Worm (Caenorhabditis elegans) whole organism, L2 larva: ENCODE results near the gene cul-2.

ENCODE experiments used
- C34F6.9 ChIP-seq: fragments of 150-350 bp; optimal IDR thresholded peaks from 2 replicates; lab custom pipeline; 2014; ENCODE audit warnings: missing biosample characterization, missing genetic modification characterization
- F13H6.1 ChIP-seq: sonication (generic microtip); optimal IDR thresholded peaks from 2 replicates; lab custom pipeline; 2016; ENCODE audit warnings: missing genetic modification characterization, missing compliant biosample characterization
- R02D3.7 ChIP-seq: fragments of 150-350 bp; optimal IDR thresholded peaks from 2 replicates; lab custom pipeline; 2014; ENCODE audit warnings: missing biosample characterization, missing genetic modification characterization
- Y55F3AM.14 ChIP-seq: fragments of 200-800 bp; sonication (Bioruptor generic); optimal IDR thresholded peaks from 2 replicates; lab custom pipeline; 2018; ENCODE audit warnings: mild to moderate bottlenecking, missing genetic modification characterization, missing compliant biosample characterization
- alr-1 ChIP-seq: fragments of 150-350 bp; optimal IDR thresholded peaks from 2 replicates; lab custom pipeline; 2014; ENCODE audit warnings: missing biosample characterization, missing genetic modification characterization
- aly-2 ChIP-seq: fragments of 150-350 bp; optimal IDR thresholded peaks from 2 replicates; lab custom pipeline; 2014; ENCODE audit warnings: missing biosample characterization, missing genetic modification characterization
- ama-1 ChIP-seq: fragments of 150-350 bp; optimal IDR thresholded peaks from 2 replicates; lab custom pipeline; 2018; ENCODE audit warnings: inconsistent platforms
- blmp-1 ChIP-seq: sonication (generic microtip); optimal IDR thresholded peaks from 2 replicates; lab custom pipeline; 2017; ENCODE audit warnings: missing genetic modification characterization, mild to moderate bottlenecking, missing compliant biosample characterization, antibody characterized with exemption, moderate library complexity; ENCODE audit not compliant: insufficient read depth
- ceh-16 ChIP-seq: fragments of 150-350 bp; optimal IDR thresholded peaks from 2 replicates; lab custom pipeline; 2014; ENCODE audit warnings: missing biosample characterization, missing genetic modification characterization
- ceh-82 ChIP-seq: fragments of 150-350 bp; optimal IDR thresholded peaks from 2 replicates; lab custom pipeline; 2014; ENCODE audit warnings: missing biosample characterization, missing genetic modification characterization
- crh-2 ChIP-seq: sonication (generic microtip); optimal IDR thresholded peaks from 2 replicates; lab custom pipeline; 2017; ENCODE audit warnings: missing biosample characterization, missing genetic modification characterization
- dmd-4 ChIP-seq: sonication (generic microtip); optimal IDR thresholded peaks from 2 replicates; lab custom pipeline; 2017; ENCODE audit warnings: missing biosample characterization, missing genetic modification characterization
- egl-27 ChIP-seq: sonication (generic microtip); optimal IDR thresholded peaks from 3 replicates; lab custom pipeline; 2017; ENCODE audit warnings: missing biosample characterization, missing genetic modification reagents, missing genetic modification characterization
- elt-1 ChIP-seq: fragments of 150-350 bp; optimal IDR thresholded peaks from 2 replicates; lab custom pipeline; 2014; ENCODE audit warnings: missing biosample characterization, missing genetic modification characterization
- elt-3 ChIP-seq: sonication (generic microtip); optimal IDR thresholded peaks from 2 replicates; lab custom pipeline; 2017; ENCODE audit warnings: missing biosample characterization, missing genetic modification characterization
- fos-1 ChIP-seq: fragments of 150-350 bp; optimal IDR thresholded peaks from 2 replicates; lab custom pipeline; 2014; ENCODE audit warnings: missing biosample characterization, missing genetic modification characterization
- gmeb-1 ChIP-seq: fragments of 150-350 bp; optimal IDR thresholded peaks from 2 replicates; lab custom pipeline; 2014; ENCODE audit warnings: missing biosample characterization, missing genetic modification characterization
- lin-11 ChIP-seq: fragments of 150-350 bp; sonication (generic microtip); optimal IDR thresholded peaks from 2 replicates; lab custom pipeline; 2014; ENCODE audit warnings: missing biosample characterization, missing genetic modification characterization, inconsistent platforms, mixed read lengths
- lin-13 ChIP-seq: fragments of 150-350 bp; optimal IDR thresholded peaks from 2 replicates; lab custom pipeline; 2014; ENCODE audit warnings: missing biosample characterization, missing genetic modification reagents, missing genetic modification characterization
- lin-39 ChIP-seq: fragments of 150-350 bp; optimal IDR thresholded peaks from 2 replicates; lab custom pipeline; 2014; ENCODE audit warnings: missing biosample characterization, missing genetic modification reagents, missing genetic modification characterization
- lsy-2 ChIP-seq, 2 experiments: fragments of 150-350 bp in 1 of 2; sonication (generic microtip) in 1 of 2; optimal IDR thresholded peaks; 2 replicates each; lab custom pipeline; 2014 to 2017; ENCODE audit warnings: missing biosample characterization in 2 of 2, missing genetic modification characterization in 2 of 2
- mab-5 ChIP-seq: fragments of 150-350 bp; optimal IDR thresholded peaks from 2 replicates; lab custom pipeline; 2014; ENCODE audit warnings: missing biosample characterization, missing genetic modification characterization
- mbf-1 ChIP-seq: sonication (generic microtip); optimal IDR thresholded peaks from 2 replicates; lab custom pipeline; 2017; ENCODE audit warnings: missing biosample characterization, missing genetic modification characterization
- mdl-1 ChIP-seq, 2 experiments: fragments of 150-350 bp in 1 of 2; sonication (generic microtip) in 1 of 2; optimal IDR thresholded peaks; 2 replicates each; lab custom pipeline; 2017; ENCODE audit warnings: missing biosample characterization in 2 of 2, missing genetic modification characterization in 2 of 2
- nhr-10 ChIP-seq: sonication (generic microtip); optimal IDR thresholded peaks from 2 replicates; lab custom pipeline; 2017; ENCODE audit warnings: missing biosample characterization, missing genetic modification characterization
- nhr-11 ChIP-seq: fragments of 150-350 bp; optimal IDR thresholded peaks from 2 replicates; lab custom pipeline; 2014; ENCODE audit warnings: missing biosample characterization, missing genetic modification characterization
- nhr-12 ChIP-seq: fragments of 150-350 bp; optimal IDR thresholded peaks from 2 replicates; lab custom pipeline; 2014; ENCODE audit warnings: missing biosample characterization, missing genetic modification characterization
- nhr-129 ChIP-seq: fragments of 150-350 bp; optimal IDR thresholded peaks from 2 replicates; lab custom pipeline; 2014; ENCODE audit warnings: missing biosample characterization, missing genetic modification characterization
- nhr-21 ChIP-seq: fragments of 150-350 bp; optimal IDR thresholded peaks from 2 replicates; lab custom pipeline; 2014; ENCODE audit warnings: missing biosample characterization, missing genetic modification characterization
- nhr-23 ChIP-seq: fragments of 150-350 bp; optimal IDR thresholded peaks from 2 replicates; lab custom pipeline; 2014; ENCODE audit warnings: missing biosample characterization, missing genetic modification reagents, missing genetic modification characterization
- nhr-237 ChIP-seq: fragments of 150-350 bp; optimal IDR thresholded peaks from 2 replicates; lab custom pipeline; 2014; ENCODE audit warnings: missing biosample characterization, missing genetic modification characterization
- nhr-25 ChIP-seq: fragments of 150-350 bp; sonication (generic microtip); optimal IDR thresholded peaks from 3 replicates; lab custom pipeline; 2014; ENCODE audit warnings: missing biosample characterization, missing genetic modification characterization
- nhr-6 ChIP-seq: fragments of 150-350 bp; optimal IDR thresholded peaks from 2 replicates; lab custom pipeline; 2014; ENCODE audit warnings: missing biosample characterization, missing genetic modification characterization
- nhr-77 ChIP-seq: fragments of 150-350 bp; optimal IDR thresholded peaks from 2 replicates; lab custom pipeline; 2014; ENCODE audit warnings: missing biosample characterization, missing genetic modification characterization
- peb-1 ChIP-seq: fragments of 150-350 bp; optimal IDR thresholded peaks from 2 replicates; lab custom pipeline; 2014; ENCODE audit warnings: missing biosample characterization, missing genetic modification characterization
- sem-4 ChIP-seq: fragments of 150-350 bp; optimal IDR thresholded peaks from 2 replicates; lab custom pipeline; 2014; ENCODE audit warnings: missing biosample characterization, missing genetic modification reagents, missing genetic modification characterization
- skn-1 ChIP-seq: sonication (generic microtip); optimal IDR thresholded peaks from 2 replicates; lab custom pipeline; 2017; ENCODE audit warnings: missing biosample characterization, missing genetic modification characterization
- sma-3 ChIP-seq: sonication (generic microtip); optimal IDR thresholded peaks from 2 replicates; lab custom pipeline; 2016; ENCODE audit warnings: missing genetic modification reagents, missing genetic modification characterization, missing compliant biosample characterization
- sma-9 ChIP-seq, 2 experiments: fragments of 150-350 bp in 1 of 2; sonication (generic microtip) in 1 of 2; optimal IDR thresholded peaks; 2 replicates each; lab custom pipeline; 2014 to 2016; ENCODE audit warnings: missing genetic modification characterization in 2 of 2, mild to moderate bottlenecking in 1 of 2, missing biosample characterization in 1 of 2, missing compliant biosample characterization in 1 of 2, missing genetic modification reagents in 1 of 2, moderate library complexity in 1 of 2
- snpc-4 ChIP-seq: fragments of 150-350 bp; optimal IDR thresholded peaks from 2 replicates; lab custom pipeline; 2014; ENCODE audit warnings: missing biosample characterization, missing genetic modification characterization
- unc-39 ChIP-seq: fragments of 150-350 bp; optimal IDR thresholded peaks from 2 replicates; lab custom pipeline; 2014; ENCODE audit warnings: missing biosample characterization, missing genetic modification characterization
- unc-55 ChIP-seq: fragments of 150-350 bp; sonication (generic microtip); optimal IDR thresholded peaks from 3 replicates; lab custom pipeline; 2014; ENCODE audit warnings: missing biosample characterization, missing genetic modification reagents, missing genetic modification characterization
- unc-62 ChIP-seq: fragments of 150-350 bp; optimal IDR thresholded peaks from 2 replicates; lab custom pipeline; 2014; ENCODE audit warnings: missing biosample characterization, missing genetic modification reagents, missing genetic modification characterization
- zag-1 ChIP-seq: fragments of 150-350 bp; optimal IDR thresholded peaks from 2 replicates; lab custom pipeline; 2014; ENCODE audit warnings: missing biosample characterization, missing genetic modification characterization
- ztf-1 ChIP-seq: fragments of 200-800 bp; sonication (Bioruptor generic); conservative IDR thresholded peaks from 2 replicates; pipeline ENCODE4 v1.3.6; 2022; ENCODE audit warnings: missing genetic modification characterization, missing compliant biosample characterization
- ztf-11 ChIP-seq: sonication (generic microtip); optimal IDR thresholded peaks from 2 replicates; lab custom pipeline; 2017; ENCODE audit warnings: missing biosample characterization, missing genetic modification characterization
- ztf-4 ChIP-seq: fragments of 150-350 bp; optimal IDR thresholded peaks from 2 replicates; lab custom pipeline; 2014; ENCODE audit warnings: missing biosample characterization, missing genetic modification characterization

The cul-2 gene

DNA sequence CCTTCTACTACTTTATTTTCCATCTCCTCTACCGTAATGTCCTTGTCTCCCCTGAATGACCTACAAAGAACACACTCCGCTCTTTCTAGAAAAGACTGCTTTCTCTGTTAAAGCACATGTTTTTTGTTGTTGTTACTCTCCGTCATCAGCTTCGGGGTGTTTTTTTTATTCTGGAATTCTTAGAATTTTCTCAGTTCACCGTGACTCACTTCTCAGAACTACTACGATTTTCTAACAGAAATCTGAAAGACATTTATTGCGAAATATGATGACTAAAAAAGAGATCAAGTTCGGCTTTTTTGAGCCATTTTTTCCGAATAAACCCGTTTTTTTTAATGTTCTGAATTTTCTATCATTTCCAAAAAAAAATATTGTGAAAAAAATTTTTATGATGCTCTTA lies 29.2 kb downstream of the cul-2 start:
- TF ChIP-seq unc-55 (no peak), sma-9 (GFP tag; optimal IDR thresholded peaks at IDR 0.05; lab: Kevin White, UChicago) (peak; percentile 40), sma-9 (tag; optimal IDR thresholded peaks at IDR 0.05; lab: Kevin White, UChicago) (no peak), mab-5 (no peak), ztf-4 (peak; percentile 51), ama-1 (lab: Kevin White, UChicago) (no peak), nhr-77 (no peak), lin-39 (tag; lab: Kevin White, UChicago) (no peak), nhr-11 (tag; lab: Kevin White, UChicago) (no peak), zag-1 (tag; lab: Kevin White, UChicago) (no peak), nhr-12 (tag; lab: Kevin White, UChicago) (no peak), elt-1 (tag; lab: Kevin White, UChicago) (no peak), peb-1 (tag; lab: Kevin White, UChicago) (no peak), unc-62 (GFP tag; lab: Kevin White, UChicago) (no peak), egl-27 (tag; lab: Kevin White, UChicago) (no peak), sem-4 (no peak), lin-11 (tag; lab: Kevin White, UChicago) (no peak), skn-1 (tag; lab: Kevin White, UChicago) (no peak), mbf-1 (tag; lab: Kevin White, UChicago) (no peak), nhr-21 (tag; lab: Kevin White, UChicago) (peak; percentile 59), gmeb-1 (tag; lab: Kevin White, UChicago) (no peak), mdl-1 (tag; optimal IDR thresholded peaks at IDR 0.05; lab: Kevin White, UChicago) (no peak), Y55F3AM.14 (GFP tag; lab: Kevin White, UChicago) (no peak), sma-3 (GFP tag; lab: Kevin White, UChicago) (no peak), lsy-2 (tag; optimal IDR thresholded peaks at IDR 0.05; lab: Kevin White, UChicago) (peak in 1 of 2 experiments; percentile 57), unc-39 (tag; lab: Kevin White, UChicago) (no peak), alr-1 (tag; lab: Kevin White, UChicago) (no peak), nhr-237 (tag; lab: Kevin White, UChicago) (no peak), elt-3 (tag; lab: Kevin White, UChicago) (no peak), ceh-82 (tag; lab: Kevin White, UChicago) (no peak), aly-2 (tag; lab: Kevin White, UChicago) (no peak), dmd-4 (tag; lab: Kevin White, UChicago) (peak; percentile 34), nhr-23 (no peak), F13H6.1 (tag; lab: Kevin White, UChicago) (no peak), R02D3.7 (tag; lab: Kevin White, UChicago) (no peak), snpc-4 (tag; lab: Kevin White, UChicago) (no peak), fos-1 (no peak), ztf-1 (no peak), nhr-6 (tag; lab: Kevin White, UChicago) (no peak), nhr-129 (tag; lab: Kevin White, UChicago) (no peak), ceh-16 (no peak), C34F6.9 (tag; lab: Kevin White, UChicago) (peak; percentile 45), nhr-25 (tag; lab: Kevin White, UChicago) (no peak), ztf-11 (tag; lab: Kevin White, UChicago) (no peak), lin-13 (GFP tag; lab: Kevin White, UChicago) (no peak), blmp-1 (tag; lab: Kevin White, UChicago) (no peak), crh-2 (tag; lab: Kevin White, UChicago) (peak; percentile 7), nhr-10 (tag; lab: Kevin White, UChicago) (no peak)
